Fruit fly (Drosophila melanogaster) Kc167 (cell line): ENCODE data around the gene x16.

Experiments used
- Myc ChIP-seq: fragments of >200 bp; optimal IDR thresholded peaks from 2 replicates; lab custom pipeline; 2017; ENCODE audit warnings: missing external identifiers
- Sin3A ChIP-seq: fragments of >200 bp; optimal IDR thresholded peaks from 2 replicates; lab custom pipeline; 2018; ENCODE audit warnings: missing external identifiers
- h ChIP-seq: fragments of >200 bp; optimal IDR thresholded peaks from 3 replicates; lab custom pipeline; 2018; ENCODE audit warnings: missing external identifiers
- insv ChIP-seq: fragments of >200 bp; optimal IDR thresholded peaks from 3 replicates; lab custom pipeline; 2018; ENCODE audit warnings: missing external identifiers
- psq ChIP-seq: fragments of >200 bp; optimal IDR thresholded peaks from 2 replicates; lab custom pipeline; 2017; ENCODE audit warnings: missing external identifiers

dm6 chr2L:6920661-6921359 lies 800 bp upstream of the x16 start, which contains the start of gene Hrb27C:
- TF ChIP-seq psq, result no peak
- no peak for TF ChIP-seq Sin3A (lab: Kevin White, UChicago)
- no peak for TF ChIP-seq insv (lab: Kevin White, UChicago)
- no peak for TF ChIP-seq Myc (lab: Kevin White, UChicago)
- no peak for TF ChIP-seq h
